Worm (Caenorhabditis elegans) whole organism, mixed stage, embryonic: ENCODE measurements around the gene phat-4.

ENCODE experiments used
- M03D4.4 ChIP-seq: sonication (generic microtip); optimal IDR thresholded peaks from 2 replicates; lab custom pipeline; 2017; ENCODE audit warnings: mild to moderate bottlenecking, missing genetic modification characterization, missing compliant biosample characterization
- ceh-43 ChIP-seq: fragments of 200-800 bp; sonication (Bioruptor generic); optimal IDR thresholded peaks from 2 replicates; lab custom pipeline; 2018; ENCODE audit warnings: mild to moderate bottlenecking, missing genetic modification characterization, moderate library complexity, missing compliant biosample characterization
- elt-3 ChIP-seq: fragments of 150-350 bp; optimal IDR thresholded peaks from 2 replicates; lab custom pipeline; 2014; ENCODE audit warnings: missing biosample characterization, missing genetic modification characterization
- ham-2 ChIP-seq: fragments of 200-800 bp; sonication (Bioruptor generic); optimal IDR thresholded peaks from 2 replicates; lab custom pipeline; 2018; ENCODE audit warnings: mild to moderate bottlenecking, missing genetic modification characterization, missing compliant biosample characterization
- hlh-1 ChIP-seq: fragments of 150-350 bp; optimal IDR thresholded peaks from 2 replicates; lab custom pipeline; 2014; ENCODE audit warnings: missing biosample characterization, missing genetic modification reagents, missing genetic modification characterization
- lin-13 ChIP-seq: fragments of 150-350 bp; optimal IDR thresholded peaks from 2 replicates; lab custom pipeline; 2014; ENCODE audit warnings: missing biosample characterization, missing genetic modification characterization
- lsy-2 ChIP-seq: fragments of 150-350 bp; optimal IDR thresholded peaks from 2 replicates; lab custom pipeline; 2014; ENCODE audit warnings: missing biosample characterization, missing genetic modification characterization
- mep-1 ChIP-seq: fragments of 150-350 bp; optimal IDR thresholded peaks from 2 replicates; lab custom pipeline; 2017; ENCODE audit warnings: missing biosample characterization, missing genetic modification reagents, missing genetic modification characterization, inconsistent platforms
- nhr-12 ChIP-seq: fragments of 150-350 bp; optimal IDR thresholded peaks from 2 replicates; lab custom pipeline; 2014; ENCODE audit warnings: missing biosample characterization, missing genetic modification characterization
- nhr-2 ChIP-seq: fragments of 150-350 bp; optimal IDR thresholded peaks from 2 replicates; lab custom pipeline; 2014; ENCODE audit warnings: missing biosample characterization, missing genetic modification characterization
- pha-4 ChIP-seq: fragments of 150-350 bp; optimal IDR thresholded peaks from 2 replicates; lab custom pipeline; 2018; ENCODE audit warnings: missing biosample characterization, missing genetic modification reagents, missing genetic modification characterization
- tbx-8 ChIP-seq: fragments of 200-800 bp; sonication (Bioruptor generic); optimal IDR thresholded peaks from 2 replicates; lab custom pipeline; 2018; ENCODE audit warnings: mild to moderate bottlenecking, missing genetic modification characterization, moderate library complexity, missing compliant biosample characterization
- unc-62 ChIP-seq: fragments of 150-350 bp; optimal IDR thresholded peaks from 2 replicates; lab custom pipeline; 2014; ENCODE audit warnings: missing biosample characterization, missing genetic modification reagents, missing genetic modification characterization
- ztf-11 ChIP-seq: fragments of 150-350 bp; optimal IDR thresholded peaks from 2 replicates; lab custom pipeline; 2014; ENCODE audit warnings: missing biosample characterization, missing genetic modification characterization

- no peak for TF ChIP-seq hlh-1
- TF ChIP-seq ztf-11: no peak
- no peak for TF ChIP-seq pha-4 (tag; lab: Kevin White, UChicago)
- TF ChIP-seq nhr-12 (tag; lab: Kevin White, UChicago): no peak
- TF ChIP-seq ceh-43: no peak
- no peak for TF ChIP-seq nhr-2
- no peak for TF ChIP-seq lsy-2 (tag; lab: Kevin White, UChicago)
- TF ChIP-seq unc-62 (GFP tag; lab: Kevin White, UChicago): no peak
- no peak for TF ChIP-seq lin-13 (tag; lab: Kevin White, UChicago)
- no peak for TF ChIP-seq elt-3 (tag; lab: Kevin White, UChicago)
- no peak for TF ChIP-seq M03D4.4 (tag; lab: Kevin White, UChicago)
- TF ChIP-seq ham-2 (GFP tag; lab: Kevin White, UChicago): no peak
- no peak for TF ChIP-seq mep-1 (tag; lab: Kevin White, UChicago)
- no peak for TF ChIP-seq tbx-8 (GFP tag; lab: Kevin White, UChicago)
Measured at ce11 chrV:4164504-4164959, 34.8 kb downstream of the phat-4 start, which contains the start of gene Y45G5AM.3.
